Fruit fly (Drosophila melanogaster): ENCODE results near the gene Ubc6.

Gene Ubc6

DNA sequence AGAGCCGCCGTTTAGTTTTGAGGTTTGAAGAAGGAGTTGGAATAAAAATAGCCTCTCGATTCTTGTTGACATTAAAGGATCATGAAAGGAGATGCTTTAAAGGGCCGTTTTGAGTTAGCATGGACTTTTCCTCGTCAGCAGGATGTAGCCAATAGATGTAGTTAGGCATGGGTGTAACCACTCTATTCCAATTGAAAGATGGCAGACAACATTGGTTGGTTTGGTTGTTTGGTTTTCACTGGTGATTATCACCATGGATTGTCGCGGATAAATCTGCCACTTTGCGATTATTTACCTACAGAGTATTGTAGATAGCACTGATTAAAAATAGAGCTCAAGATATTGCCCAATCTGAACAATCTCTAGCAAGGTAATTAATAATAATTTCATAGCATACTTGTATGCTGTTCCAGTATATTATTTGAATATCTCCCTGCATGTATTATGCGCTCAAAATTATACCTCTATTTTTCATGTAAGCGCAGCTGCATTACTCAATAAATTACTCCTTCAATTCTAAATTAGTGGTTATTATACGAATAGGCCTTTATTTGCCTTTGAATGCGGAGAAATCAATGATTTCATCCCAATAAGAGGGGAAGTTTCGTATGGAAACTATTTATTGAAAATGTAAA is 20.6 kb upstream of the Ubc6 start:
- TF ChIP-seq insv (optimal IDR thresholded peaks at IDR 0.05) = no peak
- TF ChIP-seq ttk (optimal IDR thresholded peaks at IDR 0.05) = no peak
- no peak for TF ChIP-seq Myc (optimal IDR thresholded peaks at IDR 0.05)
- TF ChIP-seq psq (optimal IDR thresholded peaks at IDR 0.05) = no peak
- TF ChIP-seq Sin3A (optimal IDR thresholded peaks at IDR 0.05) = no peak
- TF ChIP-seq h (optimal IDR thresholded peaks at IDR 0.05) = no peak

DNA sequence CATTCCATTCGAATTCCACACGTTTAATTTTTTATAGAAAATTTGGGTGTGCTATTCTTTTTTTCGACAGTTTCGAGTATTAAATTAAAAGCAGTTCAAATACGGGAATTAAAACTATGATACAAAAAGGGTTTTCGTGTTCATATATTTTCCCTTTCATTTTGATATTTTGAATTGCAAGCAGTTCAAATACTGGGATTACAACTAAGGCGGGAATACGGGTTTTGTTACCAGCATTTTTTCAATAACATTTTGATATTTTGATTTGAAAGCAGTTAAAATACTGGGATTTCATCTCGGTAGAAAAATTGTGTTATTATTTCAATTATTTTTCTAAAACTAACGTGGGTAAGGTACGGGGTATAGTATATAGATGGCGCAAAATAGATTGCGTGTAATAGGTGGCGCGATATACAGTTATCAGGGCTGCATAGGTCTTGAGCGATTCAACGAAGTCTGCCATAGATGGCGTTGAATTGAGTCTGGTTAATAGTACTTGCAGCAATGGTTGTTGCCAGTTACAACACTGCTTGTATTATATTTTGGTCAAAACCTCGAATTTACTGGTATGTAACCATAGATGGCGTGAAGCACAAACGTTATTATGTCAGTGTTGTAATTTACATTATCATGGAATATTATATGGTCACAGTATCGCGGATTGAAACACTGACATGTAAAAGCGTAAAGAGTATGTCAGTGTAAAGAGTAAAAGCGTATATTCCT is 18.1 kb upstream of the Ubc6 start:
- TF ChIP-seq h (optimal IDR thresholded peaks at IDR 0.05) (no peak), ttk (optimal IDR thresholded peaks at IDR 0.05) (no peak), Sin3A (optimal IDR thresholded peaks at IDR 0.05) (no peak), Myc (optimal IDR thresholded peaks at IDR 0.05) (no peak)

- TF ChIP-seq psq (optimal IDR thresholded peaks at IDR 0.05) (no peak), Myc (optimal IDR thresholded peaks at IDR 0.05) (no peak), Sin3A (optimal IDR thresholded peaks at IDR 0.05) (no peak), ttk (optimal IDR thresholded peaks at IDR 0.05) (no peak), insv (optimal IDR thresholded peaks at IDR 0.05) (no peak), h (optimal IDR thresholded peaks at IDR 0.05) (no peak)
These were observed 16.8 kb upstream of the Ubc6 start for dm6 chr3R:4969199-4969778.

- TF ChIP-seq ttk (optimal IDR thresholded peaks at IDR 0.05) (no peak), Sin3A (optimal IDR thresholded peaks at IDR 0.05) (no peak), psq (optimal IDR thresholded peaks at IDR 0.05) (no peak), h (optimal IDR thresholded peaks at IDR 0.05) (no peak), Myc (optimal IDR thresholded peaks at IDR 0.05) (no peak), insv (optimal IDR thresholded peaks at IDR 0.05) (no peak)
These were observed 14.8 kb upstream of the Ubc6 start for dm6 chr3R:4967281-4967680.

DNA sequence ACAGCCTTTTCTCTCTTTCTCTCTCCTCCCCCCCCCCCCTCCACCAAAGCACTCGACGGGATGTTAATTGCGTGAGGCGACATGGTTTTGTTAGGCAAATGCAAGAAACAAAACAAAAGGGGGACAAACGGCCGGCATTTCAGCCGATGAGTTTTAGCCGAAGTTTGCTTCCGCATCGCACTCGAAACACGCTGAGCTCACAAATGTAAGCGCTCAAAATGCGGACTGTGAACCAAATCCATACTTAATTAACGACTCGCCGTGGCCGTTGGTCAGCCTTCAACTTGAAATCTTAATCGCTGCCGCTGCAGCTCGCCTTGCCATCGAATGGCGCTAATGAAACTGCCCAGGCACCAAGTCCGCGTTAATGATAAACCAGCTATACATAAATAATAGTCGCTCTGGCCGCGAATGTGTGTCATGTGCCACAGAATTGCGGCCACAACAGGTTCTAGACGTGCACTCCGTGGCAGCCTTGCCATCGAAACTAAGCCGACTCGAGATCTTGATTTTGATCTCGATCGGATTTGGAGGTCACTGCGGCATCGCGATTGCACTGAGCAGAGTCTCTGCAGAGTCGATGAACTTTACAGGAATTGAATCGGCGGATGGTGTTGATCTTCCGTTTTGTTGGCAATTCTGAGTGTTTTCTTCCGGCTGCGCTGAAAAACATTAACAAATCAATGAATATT is 13.9 kb upstream of the Ubc6 start:
- TF ChIP-seq ttk (optimal IDR thresholded peaks at IDR 0.05) (no peak), Myc (optimal IDR thresholded peaks at IDR 0.05) (no peak), psq (optimal IDR thresholded peaks at IDR 0.05) (no peak), insv (optimal IDR thresholded peaks at IDR 0.05) (no peak), Sin3A (optimal IDR thresholded peaks at IDR 0.05) (no peak), h (optimal IDR thresholded peaks at IDR 0.05) (no peak)

DNA sequence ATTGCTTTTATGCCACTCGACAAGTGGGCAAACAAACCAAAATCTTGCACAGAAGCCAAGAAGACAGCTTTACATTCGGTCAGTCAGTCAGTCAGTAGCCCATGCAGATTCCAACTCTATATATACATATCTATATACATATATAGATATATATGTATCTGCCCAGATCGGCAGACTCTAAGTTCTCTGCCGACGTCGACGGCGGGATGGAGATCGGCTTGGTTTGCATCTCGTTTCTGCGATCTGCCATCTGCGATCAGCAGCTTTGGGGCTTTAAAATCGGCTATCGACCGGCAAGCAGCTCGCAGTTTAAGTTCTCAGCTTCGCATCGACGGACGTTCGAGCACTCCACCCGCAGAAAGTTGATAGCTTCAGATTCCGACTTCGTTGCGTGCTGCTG is 12.7 kb upstream of the Ubc6 start, which contains the start of gene Jhbp1:
Gene Jhbp1, plus strand, starts transcription at position 301 of the 400 bp plus-strand sequence.
- no peak for TF ChIP-seq h (optimal IDR thresholded peaks at IDR 0.05)
- no peak for TF ChIP-seq ttk (optimal IDR thresholded peaks at IDR 0.05)
- TF ChIP-seq Sin3A (optimal IDR thresholded peaks at IDR 0.05) = no peak
- TF ChIP-seq insv (optimal IDR thresholded peaks at IDR 0.05) = no peak
- no peak for TF ChIP-seq psq (optimal IDR thresholded peaks at IDR 0.05)
- no peak for TF ChIP-seq Myc (optimal IDR thresholded peaks at IDR 0.05)

- TF ChIP-seq ttk (optimal IDR thresholded peaks at IDR 0.05) (no peak), Myc (optimal IDR thresholded peaks at IDR 0.05) (no peak), h (optimal IDR thresholded peaks at IDR 0.05) (no peak), Sin3A (optimal IDR thresholded peaks at IDR 0.05) (no peak), insv (optimal IDR thresholded peaks at IDR 0.05) (no peak), psq (optimal IDR thresholded peaks at IDR 0.05) (no peak)
These were observed 11.4 kb upstream of the Ubc6 start for dm6 chr3R:4963917-4964316.

DNA sequence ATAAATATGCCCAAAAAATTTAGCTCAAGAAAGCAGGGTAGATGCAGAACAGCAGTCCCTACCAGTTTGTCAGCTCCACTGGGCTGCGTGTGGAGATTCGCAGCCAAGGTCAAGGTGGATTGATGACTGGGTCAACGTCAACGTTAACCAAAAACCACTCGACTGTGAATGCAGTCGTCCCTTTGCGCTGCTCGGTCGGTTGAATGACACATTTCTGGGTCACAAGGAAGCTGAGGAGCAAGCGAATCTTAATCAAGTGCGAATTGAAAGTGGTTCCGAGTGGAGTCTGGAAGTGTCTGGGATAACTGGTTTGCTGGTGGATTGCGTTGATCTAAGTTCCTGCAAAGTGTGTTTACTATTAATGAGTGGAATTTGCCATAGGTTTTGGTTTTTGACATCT is 10.9 kb upstream of the Ubc6 start:
- TF ChIP-seq h (optimal IDR thresholded peaks at IDR 0.05) = no peak
- TF ChIP-seq ttk (optimal IDR thresholded peaks at IDR 0.05) = no peak

- peak; percentile 71 for TF ChIP-seq h (optimal IDR thresholded peaks at IDR 0.05)
- no peak for TF ChIP-seq Myc (optimal IDR thresholded peaks at IDR 0.05)
These were observed 10.2 kb upstream of the Ubc6 start for dm6 chr3R:4962689-4963088.

dm6 chr3R:4961946-4962345 is 9.5 kb upstream of the Ubc6 start:
- TF ChIP-seq ttk (optimal IDR thresholded peaks at IDR 0.05) (no peak), h (optimal IDR thresholded peaks at IDR 0.05) (no peak), Sin3A (optimal IDR thresholded peaks at IDR 0.05) (no peak), Myc (optimal IDR thresholded peaks at IDR 0.05) (no peak), psq (optimal IDR thresholded peaks at IDR 0.05) (no peak), insv (optimal IDR thresholded peaks at IDR 0.05) (no peak)

DNA sequence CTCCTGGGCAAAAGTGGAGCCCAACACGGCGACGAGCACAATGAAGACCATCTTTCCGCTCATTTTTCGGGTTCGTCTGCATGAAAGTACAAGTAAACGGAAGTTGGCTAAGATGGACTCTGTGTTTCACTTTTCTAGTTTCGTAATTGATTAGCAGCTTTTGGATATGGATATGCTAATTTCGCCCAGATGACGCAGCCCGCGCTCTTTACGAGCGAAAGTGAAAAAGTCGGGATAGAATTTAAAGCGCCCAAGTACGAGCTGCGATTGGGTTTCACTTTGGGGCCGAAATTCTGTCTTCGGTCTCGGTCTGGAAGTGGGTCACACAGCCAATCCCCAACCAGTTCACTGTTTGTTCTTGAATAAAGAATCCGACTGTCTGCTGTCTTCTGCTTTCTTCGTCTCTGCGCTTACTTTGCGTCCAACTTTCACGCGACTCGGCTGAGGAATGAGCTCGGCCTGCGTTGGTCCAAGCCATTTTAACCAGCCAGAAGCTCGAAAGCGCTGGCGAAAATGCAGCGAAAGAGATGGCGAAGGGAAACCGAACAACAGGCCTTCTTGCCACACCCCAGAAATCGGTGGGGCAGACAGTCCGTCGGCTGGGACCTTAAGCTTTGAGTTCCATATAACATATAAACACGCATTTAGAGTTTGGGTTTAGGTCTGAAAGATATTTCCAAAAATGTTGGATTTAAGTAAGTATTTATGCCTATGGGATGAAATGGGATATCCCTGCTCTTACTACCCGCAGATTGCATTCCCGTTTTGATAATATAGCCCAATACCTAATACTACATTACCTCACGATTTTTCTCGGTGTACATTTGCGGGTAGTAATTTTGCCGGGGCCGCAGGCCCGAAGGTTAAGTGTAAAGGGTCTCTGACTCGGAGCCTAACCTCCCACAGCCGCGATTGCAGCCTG is 8.7 kb upstream of the Ubc6 start, which contains the start of gene Jhbp2:
Gene Jhbp2, minus strand, starts transcription at position 454 of the 922 bp plus-strand sequence.
- no peak for TF ChIP-seq Sin3A (optimal IDR thresholded peaks at IDR 0.05)
- TF ChIP-seq psq (optimal IDR thresholded peaks at IDR 0.05) = no peak
- no peak for TF ChIP-seq Myc (optimal IDR thresholded peaks at IDR 0.05)
- no peak for TF ChIP-seq ttk (optimal IDR thresholded peaks at IDR 0.05)
- TF ChIP-seq insv (optimal IDR thresholded peaks at IDR 0.05) = no peak
- TF ChIP-seq h (optimal IDR thresholded peaks at IDR 0.05) = no peak
